Worm (Caenorhabditis elegans): ENCODE data around the gene F17C11.22.

DNA sequence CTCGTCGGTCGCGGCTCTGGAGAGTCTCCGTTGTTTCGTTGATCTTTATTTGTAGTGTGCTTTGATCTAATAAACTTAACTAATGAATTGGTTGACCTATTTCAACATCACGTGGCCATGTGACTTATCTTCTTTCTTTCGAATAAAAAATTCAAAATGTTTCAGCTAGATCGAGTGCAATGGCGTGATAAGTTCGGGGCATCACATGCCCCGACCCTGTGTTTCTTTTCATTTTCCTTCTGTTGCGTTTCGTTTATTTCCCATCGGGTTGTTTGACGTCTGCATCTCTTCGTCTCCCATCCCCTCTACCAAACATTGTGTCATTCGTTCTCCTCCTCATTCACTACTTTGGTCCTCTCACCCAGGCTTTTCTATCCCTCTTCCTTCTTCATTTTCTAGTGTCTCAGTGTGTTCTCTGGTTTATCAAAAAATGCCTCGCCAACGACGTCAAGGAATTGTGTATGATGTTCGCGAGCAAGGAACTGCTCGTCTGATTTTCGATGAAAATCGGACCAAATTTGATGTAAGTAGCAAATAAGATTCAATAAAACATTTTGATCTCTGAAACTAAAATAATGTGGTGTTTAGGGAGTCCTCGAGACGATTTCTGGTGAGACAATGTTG is 18.2 kb downstream of the F17C11.22 start, which contains the start of gene F17C11.4:
- TF ChIP-seq ama-1 (optimal IDR thresholded peaks at IDR 0.05) (peak; percentile 88), ceh-16 (tag; optimal IDR thresholded peaks at IDR 0.05) (no peak), nhr-11 (tag; optimal IDR thresholded peaks at IDR 0.05) (no peak), ztf-11 (tag; optimal IDR thresholded peaks at IDR 0.05) (no peak), egl-27 (tag; optimal IDR thresholded peaks at IDR 0.05) (peak; percentile 49), aly-2 (tag; optimal IDR thresholded peaks at IDR 0.05) (no peak), lin-39 (tag; optimal IDR thresholded peaks at IDR 0.05) (no peak)

Measured in whole organism, L2 larva.